Worm (Caenorhabditis elegans) whole organism, L4/young adult: ENCODE data around the gene Y77E11A.12.

Source experiments
- W03F9.2 ChIP-seq: fragments of 150-350 bp; optimal IDR thresholded peaks from 2 replicates; lab custom pipeline; 2014; ENCODE audit warnings: missing biosample characterization, missing genetic modification characterization
- dao-5 ChIP-seq: sonication (generic microtip); optimal IDR thresholded peaks from 2 replicates; lab custom pipeline; 2016; ENCODE audit warnings: missing genotype, missing genetic modification characterization, moderate library complexity, missing compliant biosample characterization
- him-1 ChIP-seq: sonication (generic microtip); optimal IDR thresholded peaks from 2 replicates; lab custom pipeline; 2016; ENCODE audit warnings: missing genotype, missing genetic modification reagents, missing genetic modification characterization, missing compliant biosample characterization

The Y77E11A.12 gene

ce11 chrIV:1478649-1479048 is 3.7 kb upstream of the Y77E11A.12 start:
- no peak for TF ChIP-seq W03F9.2 (tag; lab: Kevin White, UChicago)
- no peak for TF ChIP-seq dao-5 (tag; lab: Kevin White, UChicago)

- TF ChIP-seq W03F9.2 (tag; lab: Kevin White, UChicago) (no peak), dao-5 (tag; lab: Kevin White, UChicago) (no peak), him-1 (tag; lab: Kevin White, UChicago) (no peak)
These were observed 2.8 kb downstream of the Y77E11A.12 start for ce11 chrIV:1472145-1472544.

ce11 chrIV:1470364-1470763 is 4.5 kb downstream of the Y77E11A.12 start:
- TF ChIP-seq W03F9.2 (tag; lab: Kevin White, UChicago) (no peak), him-1 (tag; lab: Kevin White, UChicago) (no peak), dao-5 (tag; lab: Kevin White, UChicago) (no peak)

ce11 chrIV:1469093-1469492 is 5.8 kb downstream of the Y77E11A.12 start:
- no peak for TF ChIP-seq dao-5 (tag; lab: Kevin White, UChicago)
- no peak for TF ChIP-seq him-1 (tag; lab: Kevin White, UChicago)
- TF ChIP-seq W03F9.2 (tag; lab: Kevin White, UChicago), result no peak

ce11 chrIV:1465462-1465861 is 9.4 kb downstream of the Y77E11A.12 start:
- TF ChIP-seq him-1 (tag; lab: Kevin White, UChicago) (no peak), W03F9.2 (tag; lab: Kevin White, UChicago) (no peak), dao-5 (tag; lab: Kevin White, UChicago) (no peak)

- TF ChIP-seq him-1 (tag; lab: Kevin White, UChicago), result no peak
- no peak for TF ChIP-seq W03F9.2 (tag; lab: Kevin White, UChicago)
- no peak for TF ChIP-seq dao-5 (tag; lab: Kevin White, UChicago)
These were observed 13.4 kb downstream of the Y77E11A.12 start for ce11 chrIV:1461463-1461862.

- TF ChIP-seq W03F9.2 (tag; lab: Kevin White, UChicago) (no peak), dao-5 (tag; lab: Kevin White, UChicago) (no peak), him-1 (tag; lab: Kevin White, UChicago) (no peak)
These were observed 14.2 kb downstream of the Y77E11A.12 start, which contains the start of gene col-106 for ce11 chrIV:1460686-1461085. TSS of gene col-106 (minus strand) at chrIV:1460786.

ce11 chrIV:1459826-1460489 is 15.0 kb downstream of the Y77E11A.12 start:
- no peak for TF ChIP-seq him-1 (tag; lab: Kevin White, UChicago)
- no peak for TF ChIP-seq W03F9.2 (tag; lab: Kevin White, UChicago)
- TF ChIP-seq dao-5 (tag; lab: Kevin White, UChicago), result no peak

ce11 chrIV:1459419-1459818 is 15.5 kb downstream of the Y77E11A.12 start:
- TF ChIP-seq W03F9.2 (tag; lab: Kevin White, UChicago), result no peak
- TF ChIP-seq dao-5 (tag; lab: Kevin White, UChicago), result no peak
- no peak for TF ChIP-seq him-1 (tag; lab: Kevin White, UChicago)

ce11 chrIV:1458192-1458591 is 16.7 kb downstream of the Y77E11A.12 start:
- TF ChIP-seq dao-5 (tag; lab: Kevin White, UChicago), result no peak
- no peak for TF ChIP-seq him-1 (tag; lab: Kevin White, UChicago)
- no peak for TF ChIP-seq W03F9.2 (tag; lab: Kevin White, UChicago)

ce11 chrIV:1456775-1457174 is 18.1 kb downstream of the Y77E11A.12 start, which contains the start of gene nadk-1:
TSS of gene nadk-1 (plus strand) at chrIV:1457075.
- no peak for TF ChIP-seq him-1 (tag; lab: Kevin White, UChicago)

ce11 chrIV:1455006-1455405 is 19.9 kb downstream of the Y77E11A.12 start:
- TF ChIP-seq W03F9.2 (tag; lab: Kevin White, UChicago) (no peak), him-1 (tag; lab: Kevin White, UChicago) (no peak), dao-5 (tag; lab: Kevin White, UChicago) (no peak)

- TF ChIP-seq dao-5 (tag; lab: Kevin White, UChicago), result no peak
- no peak for TF ChIP-seq him-1 (tag; lab: Kevin White, UChicago)
- TF ChIP-seq W03F9.2 (tag; lab: Kevin White, UChicago), result no peak
These were observed 20.7 kb downstream of the Y77E11A.12 start for ce11 chrIV:1454194-1454593.

- no peak for TF ChIP-seq him-1 (tag; lab: Kevin White, UChicago)
- no peak for TF ChIP-seq dao-5 (tag; lab: Kevin White, UChicago)
- TF ChIP-seq W03F9.2 (tag; lab: Kevin White, UChicago), result no peak
These were observed 21.5 kb downstream of the Y77E11A.12 start for ce11 chrIV:1453451-1453850.
